Worm (Caenorhabditis elegans): Measurements from ENCODE around the gene arid-1.

ce11 chrV:137667-138066 lies 48.3 kb upstream of the arid-1 start:
- TF ChIP-seq dao-5 (tag; optimal IDR thresholded peaks at IDR 0.05), result no peak
- TF ChIP-seq him-1 (tag; optimal IDR thresholded peaks at IDR 0.05), result no peak
- TF ChIP-seq W03F9.2 (tag; optimal IDR thresholded peaks at IDR 0.05), result no peak

All from whole organism, L4/young adult.